Worm (Caenorhabditis elegans): ENCODE measurements around the gene C17E7.4.

The C17E7.4 gene

DNA sequence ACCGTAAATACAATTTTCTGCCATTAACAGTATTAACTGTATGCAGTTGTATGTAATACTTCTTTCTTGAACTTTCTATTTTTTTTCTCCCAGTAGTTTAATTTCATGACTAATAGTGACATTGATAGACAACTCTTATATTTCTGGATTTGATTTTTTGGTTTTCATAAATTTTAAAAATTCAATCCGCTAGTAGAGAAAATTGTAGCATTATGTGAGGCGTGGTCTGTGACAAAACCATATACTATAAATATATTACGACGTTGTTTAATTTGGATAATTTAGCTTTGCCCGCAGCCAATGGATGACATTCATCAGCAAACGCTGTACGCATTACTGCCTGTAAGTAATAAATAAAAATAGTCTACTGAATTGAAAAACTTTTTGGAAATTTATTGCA is 36.4 kb downstream of the C17E7.4 start, which contains the start of gene srx-64:
TSS of gene srx-64 (plus strand) at position 301 of the 400 bp plus-strand sequence.
- TF ChIP-seq jun-1 (tag; optimal IDR thresholded peaks at IDR 0.05) (no peak), ama-1 (optimal IDR thresholded peaks at IDR 0.05) (no peak), fkh-4 (tag; optimal IDR thresholded peaks at IDR 0.05; ENCODE audit: borderline replicate concordance) (no peak), sox-4 (tag; optimal IDR thresholded peaks at IDR 0.05) (no peak), ces-1 (GFP tag; optimal IDR thresholded peaks at IDR 0.05) (no peak), lin-39 (tag; optimal IDR thresholded peaks at IDR 0.05) (no peak), lin-13 (GFP tag; optimal IDR thresholded peaks at IDR 0.05) (no peak), snpc-4 (tag; optimal IDR thresholded peaks at IDR 0.05) (no peak), efl-3 (GFP tag; optimal IDR thresholded peaks at IDR 0.05) (no peak), efl-1 (optimal IDR thresholded peaks at IDR 0.05) (no peak), efl-1 (GFP tag; optimal IDR thresholded peaks at IDR 0.05 in 1 of 2) (no peak)

ce11 chrV:3931326-3931725 is 38.7 kb downstream of the C17E7.4 start, which contains the start of gene srx-63:
Gene srx-63, plus strand, starts transcription at chrV:3931626.
- no peak for TF ChIP-seq egl-27 (tag; optimal IDR thresholded peaks at IDR 0.05)
- no peak for TF ChIP-seq sup-37 (GFP tag; optimal IDR thresholded peaks at IDR 0.05)
- no peak for TF ChIP-seq sox-4 (tag; optimal IDR thresholded peaks at IDR 0.05)
- no peak for TF ChIP-seq mab-9 (GFP tag; IDR thresholded peaks at IDR 0.05)
- TF ChIP-seq rnt-1 (tag; optimal IDR thresholded peaks at IDR 0.05) = no peak
- no peak for TF ChIP-seq unc-62 (GFP tag; optimal IDR thresholded peaks at IDR 0.05)
- no peak for TF ChIP-seq lin-35 (GFP tag; optimal IDR thresholded peaks at IDR 0.05)
- no peak for TF ChIP-seq ztf-11 (tag; optimal IDR thresholded peaks at IDR 0.05)
- TF ChIP-seq ceh-88 (GFP tag; IDR thresholded peaks at IDR 0.05) = no peak
- TF ChIP-seq elt-2 (tag; optimal IDR thresholded peaks at IDR 0.05) = no peak
- no peak for TF ChIP-seq xbp-1 (tag; optimal IDR thresholded peaks at IDR 0.05)
- no peak for TF ChIP-seq lsy-2 (tag; optimal IDR thresholded peaks at IDR 0.05)
- TF ChIP-seq ces-1 (GFP tag; optimal IDR thresholded peaks at IDR 0.05) = no peak

- TF ChIP-seq nhr-20 (tag; optimal IDR thresholded peaks at IDR 0.05) (peak; percentile 2), lin-15B (tag; optimal IDR thresholded peaks at IDR 0.05) (no peak), elt-2 (tag; optimal IDR thresholded peaks at IDR 0.05) (peak; percentile 85), nhr-90 (tag; optimal IDR thresholded peaks at IDR 0.05; ENCODE audit: poor library complexity) (no peak), aha-1 (tag; optimal IDR thresholded peaks at IDR 0.05) (no peak), grh-1 (GFP tag; IDR thresholded peaks at IDR 0.05) (no peak)
Observed at ce11 chrV:3935892-3936478, 43.3 kb downstream of the C17E7.4 start, which contains the start of gene cyp-35A5. Gene cyp-35A5, plus strand, starts transcription at chrV:3936326.

DNA sequence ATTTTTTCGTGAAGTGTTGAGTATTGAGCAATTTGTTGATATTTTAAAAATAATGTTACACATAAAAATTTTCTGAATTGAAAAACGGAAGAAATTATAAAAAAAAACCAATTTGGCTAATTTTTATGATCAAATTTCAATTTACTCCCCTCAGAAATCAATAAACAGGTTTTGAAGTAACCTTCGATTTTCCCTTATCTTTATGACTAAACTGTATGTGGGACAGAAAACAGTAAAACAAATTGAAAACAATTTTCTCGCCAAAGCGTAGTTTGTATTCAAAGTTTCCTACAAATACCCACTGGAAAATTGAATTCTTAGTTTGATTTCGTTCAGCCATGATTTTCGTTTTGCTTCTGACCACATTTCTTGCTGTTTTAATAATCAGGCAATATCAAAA is 46.1 kb downstream of the C17E7.4 start, which contains the start of gene cyp-35B1:
TSS of gene cyp-35B1 (plus strand) at position 244 of the 400 bp plus-strand sequence.
- TF ChIP-seq ama-1 (optimal IDR thresholded peaks at IDR 0.05) = no peak
- TF ChIP-seq jun-1 (tag; optimal IDR thresholded peaks at IDR 0.05) = no peak
- TF ChIP-seq blmp-1 (tag; optimal IDR thresholded peaks at IDR 0.05) = no peak
- no peak for TF ChIP-seq isw-1 (GFP tag; IDR thresholded peaks at IDR 0.05)

- no peak for TF ChIP-seq lir-3 (tag; optimal IDR thresholded peaks at IDR 0.05; ENCODE audit: poor library complexity)
- TF ChIP-seq zip-4 (GFP tag; optimal IDR thresholded peaks at IDR 0.05) = no peak
- no peak for TF ChIP-seq dsc-1 (tag; optimal IDR thresholded peaks at IDR 0.05)
- no peak for TF ChIP-seq fkh-8 (tag; optimal IDR thresholded peaks at IDR 0.05)
- TF ChIP-seq nhr-90 (tag; optimal IDR thresholded peaks at IDR 0.05; ENCODE audit: poor library complexity) = no peak
- no peak for TF ChIP-seq hpl-2 (GFP tag; optimal IDR thresholded peaks at IDR 0.05)
- no peak for TF ChIP-seq ceh-82 (tag; optimal IDR thresholded peaks at IDR 0.05)
- no peak for TF ChIP-seq fos-1 (tag; optimal IDR thresholded peaks at IDR 0.05)
- no peak for TF ChIP-seq mab-9 (GFP tag; IDR thresholded peaks at IDR 0.05)
- no peak for TF ChIP-seq mdl-1 (tag; optimal IDR thresholded peaks at IDR 0.05)
- no peak for TF ChIP-seq pax-3 (tag; optimal IDR thresholded peaks at IDR 0.05)
- no peak for TF ChIP-seq unc-98 (GFP tag; IDR thresholded peaks at IDR 0.05)
Observed at ce11 chrV:3941860-3942259, 49.2 kb downstream of the C17E7.4 start, which contains the start of gene cyp-35B2. Gene cyp-35B2, plus strand, starts transcription at chrV:3942160.
